Worm (Caenorhabditis elegans) whole organism, L2 larva: ENCODE data around the gene gdh-1.

Source experiments
- C34F6.9 ChIP-seq: fragments of 150-350 bp; optimal IDR thresholded peaks from 2 replicates; lab custom pipeline; 2014; ENCODE audit warnings: missing biosample characterization, missing genetic modification characterization
- F13H6.1 ChIP-seq: sonication (generic microtip); optimal IDR thresholded peaks from 2 replicates; lab custom pipeline; 2016; ENCODE audit warnings: missing genetic modification characterization, missing compliant biosample characterization
- R02D3.7 ChIP-seq: fragments of 150-350 bp; optimal IDR thresholded peaks from 2 replicates; lab custom pipeline; 2014; ENCODE audit warnings: missing biosample characterization, missing genetic modification characterization
- Y55F3AM.14 ChIP-seq: fragments of 200-800 bp; sonication (Bioruptor generic); optimal IDR thresholded peaks from 2 replicates; lab custom pipeline; 2018; ENCODE audit warnings: mild to moderate bottlenecking, missing genetic modification characterization, missing compliant biosample characterization
- ZK546.5 ChIP-seq: sonication (generic microtip); optimal IDR thresholded peaks from 2 replicates; lab custom pipeline; 2017; ENCODE audit warnings: missing biosample characterization, missing genetic modification characterization
- alr-1 ChIP-seq: fragments of 150-350 bp; optimal IDR thresholded peaks from 2 replicates; lab custom pipeline; 2014; ENCODE audit warnings: missing biosample characterization, missing genetic modification characterization
- aly-2 ChIP-seq: fragments of 150-350 bp; optimal IDR thresholded peaks from 2 replicates; lab custom pipeline; 2014; ENCODE audit warnings: missing biosample characterization, missing genetic modification characterization
- ama-1 ChIP-seq: fragments of 150-350 bp; optimal IDR thresholded peaks from 2 replicates; lab custom pipeline; 2018; ENCODE audit warnings: inconsistent platforms
- blmp-1 ChIP-seq: sonication (generic microtip); optimal IDR thresholded peaks from 2 replicates; lab custom pipeline; 2017; ENCODE audit warnings: missing genetic modification characterization, mild to moderate bottlenecking, missing compliant biosample characterization, antibody characterized with exemption, moderate library complexity; ENCODE audit not compliant: insufficient read depth
- ceh-16 ChIP-seq: fragments of 150-350 bp; optimal IDR thresholded peaks from 2 replicates; lab custom pipeline; 2014; ENCODE audit warnings: missing biosample characterization, missing genetic modification characterization
- ceh-82 ChIP-seq: fragments of 150-350 bp; optimal IDR thresholded peaks from 2 replicates; lab custom pipeline; 2014; ENCODE audit warnings: missing biosample characterization, missing genetic modification characterization
- crh-2 ChIP-seq: sonication (generic microtip); optimal IDR thresholded peaks from 2 replicates; lab custom pipeline; 2017; ENCODE audit warnings: missing biosample characterization, missing genetic modification characterization
- dmd-4 ChIP-seq: sonication (generic microtip); optimal IDR thresholded peaks from 2 replicates; lab custom pipeline; 2017; ENCODE audit warnings: missing biosample characterization, missing genetic modification characterization
- egl-27 ChIP-seq: sonication (generic microtip); optimal IDR thresholded peaks from 3 replicates; lab custom pipeline; 2017; ENCODE audit warnings: missing biosample characterization, missing genetic modification reagents, missing genetic modification characterization
- elt-1 ChIP-seq: fragments of 150-350 bp; optimal IDR thresholded peaks from 2 replicates; lab custom pipeline; 2014; ENCODE audit warnings: missing biosample characterization, missing genetic modification characterization
- elt-3 ChIP-seq: sonication (generic microtip); optimal IDR thresholded peaks from 2 replicates; lab custom pipeline; 2017; ENCODE audit warnings: missing biosample characterization, missing genetic modification characterization
- fos-1 ChIP-seq: fragments of 150-350 bp; optimal IDR thresholded peaks from 2 replicates; lab custom pipeline; 2014; ENCODE audit warnings: missing biosample characterization, missing genetic modification characterization
- gmeb-1 ChIP-seq: fragments of 150-350 bp; optimal IDR thresholded peaks from 2 replicates; lab custom pipeline; 2014; ENCODE audit warnings: missing biosample characterization, missing genetic modification characterization
- lin-11 ChIP-seq: fragments of 150-350 bp; sonication (generic microtip); optimal IDR thresholded peaks from 2 replicates; lab custom pipeline; 2014; ENCODE audit warnings: missing biosample characterization, missing genetic modification characterization, inconsistent platforms, mixed read lengths
- lin-13 ChIP-seq: fragments of 150-350 bp; optimal IDR thresholded peaks from 2 replicates; lab custom pipeline; 2014; ENCODE audit warnings: missing biosample characterization, missing genetic modification reagents, missing genetic modification characterization
- lin-39 ChIP-seq: fragments of 150-350 bp; optimal IDR thresholded peaks from 2 replicates; lab custom pipeline; 2014; ENCODE audit warnings: missing biosample characterization, missing genetic modification reagents, missing genetic modification characterization
- lsy-2 ChIP-seq, 2 experiments: fragments of 150-350 bp in 1 of 2; sonication (generic microtip) in 1 of 2; optimal IDR thresholded peaks; 2 replicates each; lab custom pipeline; 2014 to 2017; ENCODE audit warnings: missing biosample characterization in 2 of 2, missing genetic modification characterization in 2 of 2
- mab-5 ChIP-seq: fragments of 150-350 bp; optimal IDR thresholded peaks from 2 replicates; lab custom pipeline; 2014; ENCODE audit warnings: missing biosample characterization, missing genetic modification characterization
- mbf-1 ChIP-seq: sonication (generic microtip); optimal IDR thresholded peaks from 2 replicates; lab custom pipeline; 2017; ENCODE audit warnings: missing biosample characterization, missing genetic modification characterization
- mdl-1 ChIP-seq, 2 experiments: fragments of 150-350 bp in 1 of 2; sonication (generic microtip) in 1 of 2; optimal IDR thresholded peaks; 2 replicates each; lab custom pipeline; 2017; ENCODE audit warnings: missing biosample characterization in 2 of 2, missing genetic modification characterization in 2 of 2
- nhr-10 ChIP-seq: sonication (generic microtip); optimal IDR thresholded peaks from 2 replicates; lab custom pipeline; 2017; ENCODE audit warnings: missing biosample characterization, missing genetic modification characterization
- nhr-11 ChIP-seq: fragments of 150-350 bp; optimal IDR thresholded peaks from 2 replicates; lab custom pipeline; 2014; ENCODE audit warnings: missing biosample characterization, missing genetic modification characterization
- nhr-12 ChIP-seq: fragments of 150-350 bp; optimal IDR thresholded peaks from 2 replicates; lab custom pipeline; 2014; ENCODE audit warnings: missing biosample characterization, missing genetic modification characterization
- nhr-129 ChIP-seq: fragments of 150-350 bp; optimal IDR thresholded peaks from 2 replicates; lab custom pipeline; 2014; ENCODE audit warnings: missing biosample characterization, missing genetic modification characterization
- nhr-21 ChIP-seq: fragments of 150-350 bp; optimal IDR thresholded peaks from 2 replicates; lab custom pipeline; 2014; ENCODE audit warnings: missing biosample characterization, missing genetic modification characterization
- nhr-23 ChIP-seq: fragments of 150-350 bp; optimal IDR thresholded peaks from 2 replicates; lab custom pipeline; 2014; ENCODE audit warnings: missing biosample characterization, missing genetic modification reagents, missing genetic modification characterization
- nhr-237 ChIP-seq: fragments of 150-350 bp; optimal IDR thresholded peaks from 2 replicates; lab custom pipeline; 2014; ENCODE audit warnings: missing biosample characterization, missing genetic modification characterization
- nhr-25 ChIP-seq: fragments of 150-350 bp; sonication (generic microtip); optimal IDR thresholded peaks from 3 replicates; lab custom pipeline; 2014; ENCODE audit warnings: missing biosample characterization, missing genetic modification characterization
- nhr-6 ChIP-seq: fragments of 150-350 bp; optimal IDR thresholded peaks from 2 replicates; lab custom pipeline; 2014; ENCODE audit warnings: missing biosample characterization, missing genetic modification characterization
- nhr-77 ChIP-seq: fragments of 150-350 bp; optimal IDR thresholded peaks from 2 replicates; lab custom pipeline; 2014; ENCODE audit warnings: missing biosample characterization, missing genetic modification characterization
- peb-1 ChIP-seq: fragments of 150-350 bp; optimal IDR thresholded peaks from 2 replicates; lab custom pipeline; 2014; ENCODE audit warnings: missing biosample characterization, missing genetic modification characterization
- sem-4 ChIP-seq: fragments of 150-350 bp; optimal IDR thresholded peaks from 2 replicates; lab custom pipeline; 2014; ENCODE audit warnings: missing biosample characterization, missing genetic modification reagents, missing genetic modification characterization
- skn-1 ChIP-seq: sonication (generic microtip); optimal IDR thresholded peaks from 2 replicates; lab custom pipeline; 2017; ENCODE audit warnings: missing biosample characterization, missing genetic modification characterization
- sma-3 ChIP-seq: sonication (generic microtip); optimal IDR thresholded peaks from 2 replicates; lab custom pipeline; 2016; ENCODE audit warnings: missing genetic modification reagents, missing genetic modification characterization, missing compliant biosample characterization
- sma-9 ChIP-seq, 2 experiments: fragments of 150-350 bp in 1 of 2; sonication (generic microtip) in 1 of 2; optimal IDR thresholded peaks; 2 replicates each; lab custom pipeline; 2014 to 2016; ENCODE audit warnings: missing genetic modification characterization in 2 of 2, mild to moderate bottlenecking in 1 of 2, missing biosample characterization in 1 of 2, missing compliant biosample characterization in 1 of 2, missing genetic modification reagents in 1 of 2, moderate library complexity in 1 of 2
- snpc-4 ChIP-seq: fragments of 150-350 bp; optimal IDR thresholded peaks from 2 replicates; lab custom pipeline; 2014; ENCODE audit warnings: missing biosample characterization, missing genetic modification characterization
- unc-39 ChIP-seq: fragments of 150-350 bp; optimal IDR thresholded peaks from 2 replicates; lab custom pipeline; 2014; ENCODE audit warnings: missing biosample characterization, missing genetic modification characterization
- unc-55 ChIP-seq: fragments of 150-350 bp; sonication (generic microtip); optimal IDR thresholded peaks from 3 replicates; lab custom pipeline; 2014; ENCODE audit warnings: missing biosample characterization, missing genetic modification reagents, missing genetic modification characterization
- unc-62 ChIP-seq: fragments of 150-350 bp; optimal IDR thresholded peaks from 2 replicates; lab custom pipeline; 2014; ENCODE audit warnings: missing biosample characterization, missing genetic modification reagents, missing genetic modification characterization
- zag-1 ChIP-seq: fragments of 150-350 bp; optimal IDR thresholded peaks from 2 replicates; lab custom pipeline; 2014; ENCODE audit warnings: missing biosample characterization, missing genetic modification characterization
- ztf-1 ChIP-seq: fragments of 200-800 bp; sonication (Bioruptor generic); conservative IDR thresholded peaks from 2 replicates; pipeline ENCODE4 v1.3.6; 2022; ENCODE audit warnings: missing genetic modification characterization, missing compliant biosample characterization
- ztf-11 ChIP-seq: sonication (generic microtip); optimal IDR thresholded peaks from 2 replicates; lab custom pipeline; 2017; ENCODE audit warnings: missing biosample characterization, missing genetic modification characterization
- ztf-4 ChIP-seq: fragments of 150-350 bp; optimal IDR thresholded peaks from 2 replicates; lab custom pipeline; 2014; ENCODE audit warnings: missing biosample characterization, missing genetic modification characterization

gdh-1 gene

DNA sequence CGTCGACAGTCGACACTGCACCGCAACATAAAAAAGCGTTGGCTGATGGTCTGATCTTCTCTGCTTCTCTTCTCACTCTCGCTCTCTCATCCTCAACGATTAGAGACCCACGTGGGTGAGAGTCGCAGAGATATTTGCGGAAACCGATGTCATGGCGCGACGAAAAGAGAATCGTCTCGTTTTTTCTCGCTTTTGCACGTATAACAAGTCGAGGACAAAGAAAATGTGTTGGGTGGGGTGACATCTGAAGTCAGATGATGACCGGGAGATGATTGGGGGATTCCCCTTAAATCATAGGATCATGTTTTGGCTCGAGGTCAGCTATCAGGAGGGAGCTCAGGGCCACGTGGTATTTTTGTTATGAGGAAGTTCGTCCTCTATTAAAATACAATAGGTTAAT lies 3.3 kb downstream of the gdh-1 start:
- TF ChIP-seq crh-2 = peak; percentile 94
- TF ChIP-seq dmd-4 (tag; lab: Kevin White, UChicago) = no peak
- TF ChIP-seq C34F6.9 (tag; lab: Kevin White, UChicago) = peak; percentile 86
- TF ChIP-seq nhr-237 (tag; lab: Kevin White, UChicago) = no peak
- no peak for TF ChIP-seq nhr-12 (tag; lab: Kevin White, UChicago)
- peak; percentile 37 for TF ChIP-seq ama-1
- TF ChIP-seq elt-1 (tag; lab: Kevin White, UChicago) = no peak
- peak; percentile 92 for TF ChIP-seq sem-4
- TF ChIP-seq lin-39 (tag; lab: Kevin White, UChicago) = no peak
- peak; percentile 99 to 100 for TF ChIP-seq mdl-1 (tag; optimal IDR thresholded peaks at IDR 0.05; lab: Kevin White, UChicago)
- peak; percentile 95 for TF ChIP-seq sma-3 (GFP tag; lab: Kevin White, UChicago)
- no peak for TF ChIP-seq nhr-10 (tag; lab: Kevin White, UChicago)
- no peak for TF ChIP-seq ZK546.5
- TF ChIP-seq nhr-77 (tag; lab: Kevin White, UChicago) = peak; percentile 59
- no peak for TF ChIP-seq skn-1 (tag; lab: Kevin White, UChicago)
- TF ChIP-seq sma-9 (GFP tag; optimal IDR thresholded peaks at IDR 0.05; lab: Kevin White, UChicago) = peak; percentile 100
- TF ChIP-seq sma-9 (tag; optimal IDR thresholded peaks at IDR 0.05; lab: Kevin White, UChicago) = peak; percentile 17
- TF ChIP-seq Y55F3AM.14 (GFP tag; lab: Kevin White, UChicago) = peak; percentile 67
- peak; percentile 96 for TF ChIP-seq F13H6.1 (tag; lab: Kevin White, UChicago)
- TF ChIP-seq egl-27 (tag; lab: Kevin White, UChicago) = peak; percentile 78
- TF ChIP-seq nhr-23 (tag; lab: Kevin White, UChicago) = no peak
- TF ChIP-seq nhr-21 (tag; lab: Kevin White, UChicago) = peak; percentile 97
- no peak for TF ChIP-seq unc-62 (GFP tag; lab: Kevin White, UChicago)
- TF ChIP-seq aly-2 = no peak
- no peak for TF ChIP-seq nhr-11 (tag; lab: Kevin White, UChicago)
- TF ChIP-seq nhr-25 (tag; lab: Kevin White, UChicago) = peak; percentile 98
- no peak for TF ChIP-seq unc-55 (GFP tag; lab: Kevin White, UChicago)
- no peak for TF ChIP-seq ceh-16 (tag; lab: Kevin White, UChicago)
- TF ChIP-seq nhr-6 (tag; lab: Kevin White, UChicago) = peak; percentile 85
- no peak for TF ChIP-seq alr-1 (tag; lab: Kevin White, UChicago)
- no peak for TF ChIP-seq ztf-11
- TF ChIP-seq lin-13 (GFP tag; lab: Kevin White, UChicago) = peak; percentile 74
- peak; percentile 97 for TF ChIP-seq nhr-129
- TF ChIP-seq blmp-1 = peak; percentile 81
- peak; percentile 24 for TF ChIP-seq snpc-4 (tag; lab: Kevin White, UChicago)
- peak; percentile 83 for TF ChIP-seq gmeb-1
- peak; percentile 93 for TF ChIP-seq ztf-4 (tag; lab: Kevin White, UChicago)
- peak in 1 of 2 experiments; percentile 82 for TF ChIP-seq lsy-2 (tag; optimal IDR thresholded peaks at IDR 0.05; lab: Kevin White, UChicago)
- TF ChIP-seq fos-1 (tag; lab: Kevin White, UChicago) = peak; percentile 86
- no peak for TF ChIP-seq peb-1 (tag; lab: Kevin White, UChicago)
- peak; percentile 74 for TF ChIP-seq mab-5 (tag; lab: Kevin White, UChicago)
- no peak for TF ChIP-seq unc-39
- TF ChIP-seq R02D3.7 (tag; lab: Kevin White, UChicago) = no peak
- TF ChIP-seq mbf-1 (tag; lab: Kevin White, UChicago) = no peak
- TF ChIP-seq lin-11 = no peak
- TF ChIP-seq elt-3 = no peak
- TF ChIP-seq zag-1 (tag; lab: Kevin White, UChicago) = no peak
- TF ChIP-seq ztf-1 (GFP tag; lab: Robert Waterston, UW) = no peak
- no peak for TF ChIP-seq ceh-82 (tag; lab: Kevin White, UChicago)
